Worm (Caenorhabditis elegans): Measurements from ENCODE around the gene mfsd-11.

- TF ChIP-seq W03F9.2 (tag; optimal IDR thresholded peaks at IDR 0.05), result no peak
- TF ChIP-seq him-1 (tag; optimal IDR thresholded peaks at IDR 0.05), result no peak
- no peak for TF ChIP-seq dao-5 (tag; optimal IDR thresholded peaks at IDR 0.05)
These were observed 4.2 kb downstream of the mfsd-11 start, which contains the start of gene znf-474 for ce11 chrX:12149638-12150137.

Measured in whole organism, L4/young adult.